Fruit fly (Drosophila melanogaster): ENCODE results near the gene XNP.

XNP gene

dm6 chr3R:25515450-25516288, 33.0 kb upstream of the XNP start, which contains the start of gene msi (continued):
- TF ChIP-seq CG31224 (GFP tag; IDR thresholded peaks at IDR 0.05) (peak; percentile 97), pnt (GFP tag; optimal IDR thresholded peaks at IDR 0.05) (peak; percentile 81), klu (GFP tag; IDR thresholded peaks at IDR 0.05) (peak; percentile 98), CG12769 (tag; optimal IDR thresholded peaks at IDR 0.05) (peak; percentile 80), CG13894 (tag; optimal IDR thresholded peaks at IDR 0.05) (peak; percentile 97), Deaf1 (tag; optimal IDR thresholded peaks at IDR 0.05) (peak; percentile 92), CG15269 (tag; optimal IDR thresholded peaks at IDR 0.05) (peak; percentile 99), ewg (GFP tag; optimal IDR thresholded peaks at IDR 0.05) (peak; percentile 96), Hr51 (GFP tag; optimal IDR thresholded peaks at IDR 0.05) (peak; percentile 86 to 100), CG6813 (GFP tag; optimal IDR thresholded peaks at IDR 0.05) (peak; percentile 98), unc-4 (GFP tag; IDR thresholded peaks at IDR 0.05; ENCODE audit: partially characterized antibody) (peak; percentile 29), CHES-1-like (GFP tag; optimal IDR thresholded peaks at IDR 0.05) (peak; percentile 65), ap (GFP tag; IDR thresholded peaks at IDR 0.05) (peak; percentile 98), CG1792 (GFP tag; optimal IDR thresholded peaks at IDR 0.05) (peak; percentile 56), ab (GFP tag; optimal IDR thresholded peaks at IDR 0.05) (peak; percentile 18), dysf (GFP tag; IDR thresholded peaks at IDR 0.05) (peak; percentile 99), CG9797 (GFP tag; optimal IDR thresholded peaks at IDR 0.05) (peak; percentile 57), ttk (GFP tag; IDR thresholded peaks at IDR 0.05) (peak; percentile 99), MTF-1 (GFP tag; optimal IDR thresholded peaks at IDR 0.05; ENCODE audit: borderline replicate concordance) (peak; percentile 91), CG11504 (tag; optimal IDR thresholded peaks at IDR 0.05) (peak; percentile 99), nom (GFP tag; optimal IDR thresholded peaks at IDR 0.05) (peak; percentile 91), Antp (GFP tag; optimal IDR thresholded peaks at IDR 0.05) (peak; percentile 66), CG10147 (GFP tag; optimal IDR thresholded peaks at IDR 0.05) (peak; percentile 99), stc (GFP tag; IDR thresholded peaks at IDR 0.05) (peak; percentile 99), CG34224 (GFP tag; IDR thresholded peaks at IDR 0.05; ENCODE audit: partially characterized antibody) (peak; percentile 7; the same call in 2 of the 3 replicates), CG30403 (GFP tag; optimal IDR thresholded peaks at IDR 0.05) (peak; percentile 96), E2f1 (GFP tag; IDR thresholded peaks at IDR 0.05) (peak; percentile 99), ken (GFP tag; IDR thresholded peaks at IDR 0.05) (peak; percentile 98), HHEX (GFP tag; optimal IDR thresholded peaks at IDR 0.05) (peak; percentile 98), CG4707 (GFP tag; optimal IDR thresholded peaks at IDR 0.05) (peak; percentile 87), CG13296 (GFP tag; optimal IDR thresholded peaks at IDR 0.05) (peak; percentile 99), fu2 (GFP tag; optimal IDR thresholded peaks at IDR 0.05) (peak; percentile 50), CG9609 (GFP tag; optimal IDR thresholded peaks at IDR 0.05) (peak; percentile 44), luna (GFP tag; optimal IDR thresholded peaks at IDR 0.05) (peak; percentile 33), Atf3 (GFP tag; optimal IDR thresholded peaks at IDR 0.05) (peak; percentile 63), CG6765 (GFP tag; optimal IDR thresholded peaks at IDR 0.05) (peak; percentile 95), lab (GFP tag; optimal IDR thresholded peaks at IDR 0.05) (peak; percentile 99), Sox100B (GFP tag; optimal IDR thresholded peaks at IDR 0.05) (peak; percentile 100), C15 (GFP tag; IDR thresholded peaks at IDR 0.05) (peak; percentile 97), Myb (GFP tag; optimal IDR thresholded peaks at IDR 0.05) (peak; percentile 63), CG16779 (GFP tag; IDR thresholded peaks at IDR 0.05) (peak; percentile 72), CG6689 (GFP tag; IDR thresholded peaks at IDR 0.05) (peak; percentile 99), corto (GFP tag; optimal IDR thresholded peaks at IDR 0.05) (peak; percentile 57), CG10565 (GFP tag; optimal IDR thresholded peaks at IDR 0.05) (peak; percentile 69), unpg (GFP tag; optimal IDR thresholded peaks at IDR 0.05) (peak; percentile 99), lbe (GFP tag; optimal IDR thresholded peaks at IDR 0.05) (peak; percentile 95), CG11247 (GFP tag; IDR thresholded peaks at IDR 0.05) (peak; percentile 98), schlank (tag; optimal IDR thresholded peaks at IDR 0.05) (peak; percentile 69)

All from whole organism, embryonic.